Fruit fly (Drosophila melanogaster): ENCODE data around the gene RpL3.

RpL3 gene

dm6 chr3R:11200042-11200884 is 21.4 kb upstream of the RpL3 start (continued):
- TF ChIP-seq Sin3A (optimal IDR thresholded peaks at IDR 0.05) (no peak), CG7556 (GFP tag; optimal IDR thresholded peaks at IDR 0.05) (no peak), CG4617 (GFP tag; optimal IDR thresholded peaks at IDR 0.05; ENCODE audit: borderline replicate concordance) (no peak), mam (GFP tag; optimal IDR thresholded peaks at IDR 0.05) (no peak), Hand (GFP tag; optimal IDR thresholded peaks at IDR 0.05) (no peak), vnd (GFP tag; IDR thresholded peaks at IDR 0.05; ENCODE audit: partially characterized antibody) (no peak), gfzf (GFP tag; optimal IDR thresholded peaks at IDR 0.05) (no peak), Dll (GFP tag; IDR thresholded peaks at IDR 0.05; ENCODE audit: partially characterized antibody) (no peak), CG17385 (GFP tag; optimal IDR thresholded peaks at IDR 0.05) (peak; percentile 41), shn (GFP tag; optimal IDR thresholded peaks at IDR 0.05) (no peak), CG31441 (GFP tag; IDR thresholded peaks at IDR 0.05) (no peak), CG33213 (GFP tag; optimal IDR thresholded peaks at IDR 0.05) (no peak), gt (GFP tag; IDR thresholded peaks at IDR 0.05) (no peak), so (GFP tag; IDR thresholded peaks at IDR 0.05) (no peak), aop (GFP tag; IDR thresholded peaks at IDR 0.05) (no peak), Max (GFP tag; optimal IDR thresholded peaks at IDR 0.05) (no peak), Trl (optimal IDR thresholded peaks at IDR 0.05) (peak; percentile 41 to 84), Trl (GFP tag; optimal IDR thresholded peaks at IDR 0.05) (no peak), CG31224 (GFP tag; IDR thresholded peaks at IDR 0.05) (no peak), pnt (GFP tag; optimal IDR thresholded peaks at IDR 0.05) (no peak), H15 (GFP tag; IDR thresholded peaks at IDR 0.05) (no peak), CG15011 (GFP tag; optimal IDR thresholded peaks at IDR 0.05) (no peak), CG2875 (GFP tag; optimal IDR thresholded peaks at IDR 0.05) (no peak), wek (GFP tag; optimal IDR thresholded peaks at IDR 0.05) (peak; percentile 9), CG14860 (GFP tag; IDR thresholded peaks at IDR 0.05; ENCODE audit: partially characterized antibody) (no peak), CG30403 (GFP tag; optimal IDR thresholded peaks at IDR 0.05) (no peak), vvl (GFP tag; IDR thresholded peaks at IDR 0.05) (no peak), Stat92E (GFP tag; optimal IDR thresholded peaks at IDR 0.05) (no peak), CG15514 (GFP tag; optimal IDR thresholded peaks at IDR 0.05) (no peak), sr (GFP tag; IDR thresholded peaks at IDR 0.05) (no peak), sqz (GFP tag; optimal IDR thresholded peaks at IDR 0.05) (no peak), CG13296 (GFP tag; optimal IDR thresholded peaks at IDR 0.05) (no peak), CG12659 (GFP tag; optimal IDR thresholded peaks at IDR 0.05) (no peak), repo (GFP tag; optimal IDR thresholded peaks at IDR 0.05) (no peak), ap (GFP tag; IDR thresholded peaks at IDR 0.05) (no peak), fd64A (GFP tag; optimal IDR thresholded peaks at IDR 0.05) (no peak), inv (GFP tag; IDR thresholded peaks at IDR 0.05; ENCODE audit: partially characterized antibody) (no peak), jigr1 (GFP tag; IDR thresholded peaks at IDR 0.05) (no peak), sd (tag; optimal IDR thresholded peaks at IDR 0.05) (no peak), sug (tag; optimal IDR thresholded peaks at IDR 0.05) (peak; percentile 85), Six4 (GFP tag; optimal IDR thresholded peaks at IDR 0.05) (no peak), CG8388 (GFP tag; optimal IDR thresholded peaks at IDR 0.05) (no peak), CG3281 (GFP tag; optimal IDR thresholded peaks at IDR 0.05) (no peak), CG14965 (GFP tag; optimal IDR thresholded peaks at IDR 0.05; ENCODE audit: borderline replicate concordance) (no peak), NK7.1 (GFP tag; optimal IDR thresholded peaks at IDR 0.05) (no peak), ham (GFP tag; IDR thresholded peaks at IDR 0.05) (no peak), Ets65A (GFP tag) (peak; percentile 25), kni (GFP tag; optimal IDR thresholded peaks at IDR 0.05) (no peak), Med (GFP tag) (peak; percentile 57), Gug (GFP tag; IDR thresholded peaks at IDR 0.05) (no peak)
